Worm (Caenorhabditis elegans) whole organism, L3 larva: ENCODE data around the gene srw-89.

ENCODE experiments used
- daf-12 ChIP-seq: fragments of 150-350 bp; optimal IDR thresholded peaks from 2 replicates; lab custom pipeline; 2014; ENCODE audit warnings: missing biosample characterization, missing genetic modification reagents, missing genetic modification characterization
- elt-1 ChIP-seq: fragments of 150-350 bp; optimal IDR thresholded peaks from 2 replicates; lab custom pipeline; 2014; ENCODE audit warnings: missing biosample characterization, missing genetic modification characterization
- elt-3 ChIP-seq, 3 experiments: fragments of 150-350 bp in 1 of 3; sonication (generic microtip) in 2 of 3; optimal IDR thresholded peaks; 2 replicates in 2 of 3; 4 replicates in 1 of 3; lab custom pipeline; 2014 to 2017; ENCODE audit warnings: missing biosample characterization in 3 of 3, missing genetic modification characterization in 3 of 3
- fkh-2 ChIP-seq: fragments of 150-350 bp; optimal IDR thresholded peaks from 2 replicates; lab custom pipeline; 2014; ENCODE audit warnings: missing biosample characterization, missing genetic modification reagents, missing genetic modification characterization
- jun-1 ChIP-seq: fragments of 150-350 bp; optimal IDR thresholded peaks from 2 replicates; lab custom pipeline; 2014; ENCODE audit warnings: missing biosample characterization, missing genetic modification reagents, missing genetic modification characterization
- nfya-1 ChIP-seq: sonication (generic microtip); optimal IDR thresholded peaks from 2 replicates; lab custom pipeline; 2017; ENCODE audit warnings: missing genetic modification characterization, mild to moderate bottlenecking, missing compliant biosample characterization, antibody characterized with exemption, moderate library complexity; ENCODE audit not compliant: insufficient read depth
- nhr-25 ChIP-seq: sonication (generic microtip); optimal IDR thresholded peaks from 2 replicates; lab custom pipeline; 2017; ENCODE audit warnings: missing biosample characterization, missing genetic modification characterization
- nhr-76 ChIP-seq: fragments of 150-350 bp; sonication (generic microtip); optimal IDR thresholded peaks from 5 replicates; lab custom pipeline; 2014; ENCODE audit warnings: missing biosample characterization, missing genetic modification characterization
- pha-4 ChIP-seq: fragments of 150-350 bp; optimal IDR thresholded peaks from 2 replicates; lab custom pipeline; 2014; ENCODE audit warnings: missing biosample characterization, missing genetic modification reagents, missing genetic modification characterization
- pqm-1 ChIP-seq: fragments of 150-350 bp; optimal IDR thresholded peaks from 2 replicates; lab custom pipeline; 2017; ENCODE audit warnings: missing biosample characterization, missing genetic modification characterization, inconsistent platforms
- snpc-4 ChIP-seq: fragments of 150-350 bp; optimal IDR thresholded peaks from 2 replicates; lab custom pipeline; 2014; ENCODE audit warnings: missing biosample characterization, missing genetic modification characterization
- unc-39 ChIP-seq: sonication (generic microtip); optimal IDR thresholded peaks from 4 replicates; lab custom pipeline; 2017; ENCODE audit warnings: missing biosample characterization, missing genetic modification characterization
- unc-62 ChIP-seq: fragments of 150-350 bp; sonication (generic microtip); optimal IDR thresholded peaks from 4 replicates; lab custom pipeline; 2014; ENCODE audit warnings: missing biosample characterization, missing genetic modification reagents, missing genetic modification characterization

DNA sequence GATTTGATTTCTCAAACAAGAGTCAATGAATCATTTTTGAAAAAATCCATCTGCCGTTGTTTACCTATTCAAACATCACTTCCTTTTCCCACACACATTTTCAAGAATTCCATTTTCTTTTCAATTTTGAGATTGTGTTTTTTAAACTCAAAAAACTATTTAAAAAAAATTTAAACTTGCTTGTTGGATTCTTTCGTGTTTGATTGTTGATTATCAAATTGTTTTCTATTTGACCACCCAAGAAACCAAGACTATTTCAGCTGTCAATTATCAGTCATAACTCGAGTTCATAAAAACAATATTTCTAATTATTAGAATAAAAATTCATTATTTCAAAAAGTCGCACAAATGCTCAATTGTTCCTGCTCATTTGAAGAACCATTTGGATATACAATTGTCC is 11.7 kb upstream of the srw-89 start, which contains the start of gene srh-8:
- TF ChIP-seq nfya-1 (no peak), elt-1 (tag; lab: Kevin White, UChicago) (no peak), elt-3 (tag; optimal IDR thresholded peaks at IDR 0.05; lab: Kevin White, UChicago) (no peak), unc-62 (GFP tag; lab: Kevin White, UChicago) (no peak), snpc-4 (tag; lab: Kevin White, UChicago) (no peak), pqm-1 (tag; lab: Kevin White, UChicago) (no peak), daf-12 (tag; lab: Kevin White, UChicago) (no peak), fkh-2 (tag; lab: Kevin White, UChicago) (no peak), unc-39 (tag; lab: Kevin White, UChicago) (no peak), nhr-25 (no peak), nhr-76 (tag; lab: Kevin White, UChicago) (no peak), pha-4 (tag; lab: Kevin White, UChicago) (no peak), jun-1 (tag; lab: Kevin White, UChicago) (no peak)
